Worm (Caenorhabditis elegans): Measurements from ENCODE around the gene F37C4.8.

- TF ChIP-seq T22C8.4 (GFP tag; IDR thresholded peaks at IDR 0.05): no peak
- no peak for TF ChIP-seq med-1 (GFP tag; optimal IDR thresholded peaks at IDR 0.05; ENCODE audit: insufficient read depth)
- no peak for TF ChIP-seq cog-1 (tag; optimal IDR thresholded peaks at IDR 0.05)
- TF ChIP-seq flt-1 (GFP tag; IDR thresholded peaks at IDR 0.05): no peak
- TF ChIP-seq ztf-23 (GFP tag; IDR thresholded peaks at IDR 0.05): no peak
- no peak for TF ChIP-seq tab-1 (GFP tag; IDR thresholded peaks at IDR 0.05)
- TF ChIP-seq ztf-29 (GFP tag; IDR thresholded peaks at IDR 0.05): no peak
These were observed 2.6 kb downstream of the F37C4.8 start, which contains the start of gene F37C4.6 for ce11 chrIV:3878283-3878938.
